Fruit fly (Drosophila melanogaster): ENCODE data around the gene Brr2.
A peak's percentile ranks its signal among the peaks of the same experiment; 100 is the strongest.

Brr2 gene

dm6 chr3L:16010176-16010575 is 42.5 kb upstream of the Brr2 start:
- TF ChIP-seq Sox100B (GFP tag; optimal IDR thresholded peaks at IDR 0.05) (peak; percentile 44), PHDP (tag; optimal IDR thresholded peaks at IDR 0.05) (peak; percentile 18), CG11504 (tag; optimal IDR thresholded peaks at IDR 0.05) (peak; percentile 5), bsh (GFP tag; optimal IDR thresholded peaks at IDR 0.05) (peak in 1 of 2 experiments; percentile 16), CG17359 (tag; optimal IDR thresholded peaks at IDR 0.05) (peak; percentile 51), CG12236 (GFP tag; optimal IDR thresholded peaks at IDR 0.05) (no peak), fd64A (GFP tag; optimal IDR thresholded peaks at IDR 0.05) (peak; percentile 24), Blimp-1 (GFP tag; optimal IDR thresholded peaks at IDR 0.05) (peak; percentile 24), CG15601 (tag; optimal IDR thresholded peaks at IDR 0.05) (peak; percentile 12), slbo (GFP tag; IDR thresholded peaks at IDR 0.05) (no peak), CG11560 (tag; IDR thresholded peaks at IDR 0.05) (no peak), Nf-YC (tag; optimal IDR thresholded peaks at IDR 0.05) (no peak), ATbp (GFP tag; optimal IDR thresholded peaks at IDR 0.05) (peak; percentile 33), ci (GFP tag; IDR thresholded peaks at IDR 0.05) (peak; percentile 46; the same call in 1 of the 3 replicates), Xrp1 (GFP tag; IDR thresholded peaks at IDR 0.05) (no peak), Oaz (GFP tag; IDR thresholded peaks at IDR 0.05) (no peak), gem (tag; optimal IDR thresholded peaks at IDR 0.05) (peak; percentile 3), CG3407 (GFP tag; optimal IDR thresholded peaks at IDR 0.05) (peak; percentile 29), CG2678 (tag; optimal IDR thresholded peaks at IDR 0.05) (peak; percentile 1), sens (GFP tag) (peak; percentile 70), yki (optimal IDR thresholded peaks at IDR 0.05) (no peak), CG1233 (GFP tag; optimal IDR thresholded peaks at IDR 0.05) (peak; percentile 4), Asciz (GFP tag; optimal IDR thresholded peaks at IDR 0.05) (peak; percentile 46)

DNA sequence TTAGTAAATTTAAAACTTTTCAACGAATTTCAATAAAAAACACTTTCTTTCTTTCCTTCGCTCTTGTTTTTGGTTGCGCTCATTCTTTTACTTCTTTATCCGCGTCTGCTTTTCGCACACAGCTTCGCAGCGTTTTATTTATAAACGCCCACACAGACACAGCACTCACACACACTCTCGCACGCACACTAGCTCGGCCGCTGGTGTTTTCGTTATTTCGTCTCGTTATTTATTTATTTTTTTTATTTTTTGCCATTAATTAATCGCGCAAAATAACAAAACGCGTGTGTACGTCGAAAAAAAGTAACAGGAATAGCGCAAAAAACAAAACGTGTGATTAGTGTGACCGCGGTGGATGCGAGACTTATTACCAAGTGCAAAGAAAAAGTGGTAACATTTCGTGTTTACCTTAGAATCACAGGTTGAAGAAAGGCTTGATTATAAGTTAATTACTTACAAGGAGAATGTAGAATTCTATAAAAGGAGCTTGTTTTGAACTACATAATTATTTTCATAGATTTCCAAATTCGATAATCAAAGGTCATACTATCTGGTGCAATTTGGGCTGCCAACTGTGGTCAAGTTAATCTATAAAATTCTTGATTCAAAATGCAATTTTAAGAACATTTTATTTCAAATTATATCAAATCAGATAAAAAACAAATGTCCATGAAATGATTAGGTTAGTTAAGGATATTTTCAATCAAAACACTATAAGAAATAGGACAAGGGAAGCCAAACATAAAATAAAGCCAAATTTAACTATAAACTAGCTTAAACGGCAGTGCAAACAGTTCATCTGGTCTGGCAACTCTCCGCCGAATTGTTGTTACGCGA is 36.9 kb upstream of the Brr2 start, which contains the start of the genes hzg and mRpS31:
hzg (minus strand) TSS at position 336 of the 837 bp plus-strand sequence.
mRpS31 (plus strand) TSS at position 793 of the 837 bp plus-strand sequence.
- TF ChIP-seq kay (GFP tag; optimal IDR thresholded peaks at IDR 0.05) (peak; percentile 10), Hr39 (optimal IDR thresholded peaks at IDR 0.05) (no peak), nerfin-1 (tag; optimal IDR thresholded peaks at IDR 0.05) (peak; percentile 27), Sry-δ (GFP tag; optimal IDR thresholded peaks at IDR 0.05) (peak; percentile 42), CG9932 (GFP tag; IDR thresholded peaks at IDR 0.05) (peak; percentile 63), CG2202 (tag; optimal IDR thresholded peaks at IDR 0.05) (no peak), CG18262 (tag; optimal IDR thresholded peaks at IDR 0.05) (peak; percentile 66), CG1647 (GFP tag; optimal IDR thresholded peaks at IDR 0.05) (no peak), NfI (GFP tag; optimal IDR thresholded peaks at IDR 0.05) (peak; percentile 44), CG30403 (GFP tag; optimal IDR thresholded peaks at IDR 0.05) (peak; percentile 74), btn (GFP tag; optimal IDR thresholded peaks at IDR 0.05) (no peak), CG43689 (GFP tag; IDR thresholded peaks at IDR 0.05) (no peak), grn (GFP tag; optimal IDR thresholded peaks at IDR 0.05) (peak; percentile 10), Pdp1 (GFP tag; optimal IDR thresholded peaks at IDR 0.05) (peak; percentile 42 to 55), CG10147 (GFP tag; optimal IDR thresholded peaks at IDR 0.05) (peak; percentile 65), gro (GFP tag; optimal IDR thresholded peaks at IDR 0.05) (peak; percentile 4), Gug (GFP tag; IDR thresholded peaks at IDR 0.05) (peak; percentile 19; the same call in 1 of the 4 replicates), CG6689 (GFP tag; IDR thresholded peaks at IDR 0.05) (0 out of 2 replicates have a peak, but pooled peaks have one; percentile 31), pho (GFP tag; optimal IDR thresholded peaks at IDR 0.05) (peak; percentile 60), CG15514 (GFP tag; optimal IDR thresholded peaks at IDR 0.05) (peak; percentile 41), CG14667 (GFP tag; IDR thresholded peaks at IDR 0.05) (no peak), salm (tag; optimal IDR thresholded peaks at IDR 0.05) (no peak), kni (GFP tag; optimal IDR thresholded peaks at IDR 0.05) (no peak), CG16779 (GFP tag; IDR thresholded peaks at IDR 0.05) (no peak), CG33213 (GFP tag; optimal IDR thresholded peaks at IDR 0.05) (peak; percentile 54), CG6272 (GFP tag; IDR thresholded peaks at IDR 0.05) (peak; percentile 51), ken (GFP tag; IDR thresholded peaks at IDR 0.05) (0 out of 3 replicates have a peak, but pooled peaks have one; percentile 37)
